Fruit fly (Drosophila melanogaster) whole organism, wandering third instar larva: ENCODE measurements around the gene Or22b.

ENCODE experiments used
- Abd-B ChIP-seq: fragments of >200 bp; optimal IDR thresholded peaks from 2 replicates; lab custom pipeline; 2017; ENCODE audit warnings: missing biosample characterization, missing genetic modification characterization
- CG32264 ChIP-seq: fragments of 200-800 bp; sonication (Bioruptor generic); optimal IDR thresholded peaks from 2 replicates; lab custom pipeline; 2016; ENCODE audit warnings: missing biosample characterization, missing genetic modification characterization
- CrebA ChIP-seq: fragments of 200-800 bp; sonication (Bioruptor generic); optimal IDR thresholded peaks from 2 replicates; lab custom pipeline; 2016; ENCODE audit warnings: missing biosample characterization, mild to moderate bottlenecking, missing genetic modification characterization, borderline replicate concordance
- Dfd ChIP-seq: fragments of >200 bp; optimal IDR thresholded peaks from 2 replicates; lab custom pipeline; 2017; ENCODE audit warnings: missing biosample characterization, missing genetic modification characterization
- Hnf4 ChIP-seq: fragments of 200-800 bp; sonication (Bioruptor generic); optimal IDR thresholded peaks from 2 replicates; lab custom pipeline; 2016; ENCODE audit warnings: missing biosample characterization, mild to moderate bottlenecking, missing genetic modification characterization
- Rel ChIP-seq, 2 experiments: fragments of 200-800 bp; sonication (Bioruptor generic) in 1 of 2; optimal IDR thresholded peaks; 2 replicates in 1 of 2; 3 replicates in 1 of 2; lab custom pipeline; 2016 to 2019; ENCODE audit warnings: mild to moderate bottlenecking in 2 of 2, missing biosample characterization in 2 of 2, missing genetic modification characterization in 2 of 2, moderate library complexity in 1 of 2
- br ChIP-seq: fragments of 200-800 bp; sonication (Bioruptor generic); optimal IDR thresholded peaks from 2 replicates; lab custom pipeline; 2016; ENCODE audit warnings: missing biosample characterization, missing genetic modification characterization
- ey ChIP-seq: fragments of 200-800 bp; sonication (Bioruptor generic); optimal IDR thresholded peaks from 2 replicates; lab custom pipeline; 2016; ENCODE audit warnings: missing biosample characterization, missing genetic modification characterization
- pan ChIP-seq: fragments of >200 bp; optimal IDR thresholded peaks from 2 replicates; lab custom pipeline; 2017
- psq ChIP-seq: fragments of 200-800 bp; sonication (Bioruptor generic); optimal IDR thresholded peaks from 3 replicates; lab custom pipeline; 2017; ENCODE audit warnings: missing biosample characterization, mild to moderate bottlenecking, missing genetic modification characterization, moderate library complexity
- woc ChIP-seq: sonication (Bioruptor generic); optimal IDR thresholded peaks from 2 replicates; lab custom pipeline; 2016; ENCODE audit warnings: missing biosample characterization, mild to moderate bottlenecking, missing genetic modification characterization

dm6 chr2L:1535231-1535630 is 12.7 kb downstream of the Or22b start:
- TF ChIP-seq Abd-B (GFP tag; lab: Kevin White, UChicago) (no peak), CrebA (GFP tag; lab: Kevin White, UChicago) (no peak), CG32264 (GFP tag; lab: Kevin White, UChicago) (no peak), pan (lab: Kevin White, UChicago) (no peak), ey (no peak), Rel (GFP tag; optimal IDR thresholded peaks at IDR 0.05; lab: Kevin White, UChicago) (no peak), Rel (tag; optimal IDR thresholded peaks at IDR 0.05; lab: Kevin White, UChicago) (no peak), Hnf4 (GFP tag; lab: Kevin White, UChicago) (no peak), psq (GFP tag; lab: Kevin White, UChicago) (no peak), br (GFP tag; lab: Kevin White, UChicago) (no peak), Dfd (no peak), woc (no peak)
